Fruit fly (Drosophila melanogaster): ENCODE measurements around the gene Trm7-32.
"Not testable (repeated sequence)": the region's sequence is repeated elsewhere in the genome, so short reads cannot be mapped to it uniquely, and the experiment has no call there.

Trm7-32 gene

dm6 chr3R:17039993-17040807 lies at the start of gene Trm7-32, which contains the start of gene CG18213:
Gene Trm7-32, plus strand, starts transcription at chr3R:17040682.
Gene CG18213, minus strand, starts transcription at chr3R:17040203.
- TF ChIP-seq noc (tag; optimal IDR thresholded peaks at IDR 0.05): no peak

dm6 chr3R:16991781-16992180 lies 48.7 kb upstream of the Trm7-32 start, which contains the start of gene EMC2B:
Gene EMC2B, minus strand, starts transcription at chr3R:16991878.
- no peak for TF ChIP-seq noc (tag; optimal IDR thresholded peaks at IDR 0.05)

dm6 chr3R:16992716-16993115 lies 47.8 kb upstream of the Trm7-32 start, which contains the start of gene CG31274:
Gene CG31274, plus strand, starts transcription at chr3R:16993016.
- TF ChIP-seq noc (tag; optimal IDR thresholded peaks at IDR 0.05): not testable (repeated sequence)

dm6 chr3R:16996059-16996959 lies 44.2 kb upstream of the Trm7-32 start, which contains the start of the genes EMC2A and CG3534:
Gene EMC2A, minus strand, starts transcription at chr3R:16996071.
Gene CG3534, plus strand, starts transcription at chr3R:16996446.
- TF ChIP-seq noc (tag; optimal IDR thresholded peaks at IDR 0.05): no peak

dm6 chr3R:17002218-17003110 lies 38.0 kb upstream of the Trm7-32 start, which contains the start of the genes Sf3a1 and Irc:
Gene Sf3a1, minus strand, starts transcription at chr3R:17002355.
Gene Irc, plus strand, starts transcription at chr3R:17002875.
- no peak for TF ChIP-seq noc (tag; optimal IDR thresholded peaks at IDR 0.05)

- no peak for TF ChIP-seq noc (tag; optimal IDR thresholded peaks at IDR 0.05)
Observed at dm6 chr3R:17003468-17003867, 37.0 kb upstream of the Trm7-32 start.

dm6 chr3R:17007336-17007735 lies 33.1 kb upstream of the Trm7-32 start:
- no peak for TF ChIP-seq noc (tag; optimal IDR thresholded peaks at IDR 0.05)

- peak; percentile 38 for TF ChIP-seq noc (tag; optimal IDR thresholded peaks at IDR 0.05)
Observed at dm6 chr3R:17008018-17008674, 32.3 kb upstream of the Trm7-32 start, which contains the start of gene CG8907. Gene CG8907, plus strand, starts transcription at chr3R:17008269.

- TF ChIP-seq noc (tag; optimal IDR thresholded peaks at IDR 0.05): no peak
Observed at dm6 chr3R:17008675-17009022, 31.8 kb upstream of the Trm7-32 start.

dm6 chr3R:17014276-17014675 lies 26.2 kb upstream of the Trm7-32 start, which contains the start of gene Pxd:
Gene Pxd, plus strand, starts transcription at chr3R:17014576.
- TF ChIP-seq noc (tag; optimal IDR thresholded peaks at IDR 0.05): no peak

- TF ChIP-seq noc (tag; optimal IDR thresholded peaks at IDR 0.05): no peak
Observed at dm6 chr3R:17016193-17016592, 24.3 kb upstream of the Trm7-32 start.

- no peak for TF ChIP-seq noc (tag; optimal IDR thresholded peaks at IDR 0.05)
Observed at dm6 chr3R:17018902-17019527, 21.5 kb upstream of the Trm7-32 start.

dm6 chr3R:17020956-17021355 lies 19.5 kb upstream of the Trm7-32 start, which contains the start of gene Adsl:
Gene Adsl, minus strand, starts transcription at chr3R:17021120.
- TF ChIP-seq noc (tag; optimal IDR thresholded peaks at IDR 0.05): no peak

- TF ChIP-seq noc (tag; optimal IDR thresholded peaks at IDR 0.05): no peak
Observed at dm6 chr3R:17028393-17028792, 12.1 kb upstream of the Trm7-32 start, which contains the start of gene CG5225. Gene CG5225, plus strand, starts transcription at chr3R:17028693.

All from whole organism, larva.